Worm (Caenorhabditis elegans) whole organism, L1 larva: ENCODE measurements around the gene F56C3.9.
A peak's percentile ranks its signal among the peaks of the same experiment; 100 is the strongest.

Source experiments
- C16A3.4 ChIP-seq: fragments of 150-350 bp; optimal IDR thresholded peaks from 2 replicates; lab custom pipeline; 2014; ENCODE audit warnings: missing biosample characterization, missing genetic modification characterization
- C34B4.2 ChIP-seq: sonication (generic microtip); optimal IDR thresholded peaks from 2 replicates; lab custom pipeline; 2017; ENCODE audit warnings: mild to moderate bottlenecking, missing genetic modification characterization, missing compliant biosample characterization
- ama-1 ChIP-seq: fragments of 150-350 bp; optimal IDR thresholded peaks from 2 replicates; lab custom pipeline; 2014
- blmp-1 ChIP-seq: fragments of 150-350 bp; optimal IDR thresholded peaks from 2 replicates; lab custom pipeline; 2014; ENCODE audit warnings: missing biosample characterization, missing genetic modification characterization
- ceh-8 ChIP-seq: fragments of 200-800 bp; sonication (Bioruptor generic); optimal IDR thresholded peaks from 2 replicates; lab custom pipeline; 2018; ENCODE audit warnings: mild to moderate bottlenecking, missing genetic modification characterization, moderate library complexity, missing compliant biosample characterization
- ceh-82 ChIP-seq, 3 experiments: fragments of 150-350 bp in 1 of 3; sonication (generic microtip) in 2 of 3; optimal IDR thresholded peaks; 2 replicates each; lab custom pipeline; 2014 to 2017; ENCODE audit warnings: missing biosample characterization in 3 of 3, missing genetic modification characterization in 3 of 3
- ces-1 ChIP-seq: fragments of 150-350 bp; optimal IDR thresholded peaks from 2 replicates; lab custom pipeline; 2014; ENCODE audit warnings: missing biosample characterization, missing genetic modification reagents, missing genetic modification characterization
- dpl-1 ChIP-seq, 3 experiments: fragments of 150-350 bp in 2 of 3; sonication (generic microtip) in 1 of 3; optimal IDR thresholded peaks; 2 replicates each; lab custom pipeline; 2014 to 2017; ENCODE audit warnings: missing biosample characterization in 3 of 3, missing genetic modification characterization in 3 of 3, missing genetic modification reagents in 3 of 3
- dsc-1 ChIP-seq: sonication (generic microtip); optimal IDR thresholded peaks from 2 replicates; lab custom pipeline; 2016; ENCODE audit warnings: mild to moderate bottlenecking, missing genetic modification characterization, missing compliant biosample characterization
- efl-1 ChIP-seq, 4 experiments: fragments of 150-350 bp; optimal IDR thresholded peaks in 3 of 4; peaks in 1 of 4; 1 replicate in 1 of 4; 2 replicates in 3 of 4; lab custom pipeline; 2014; ENCODE audit warnings: missing biosample characterization in 2 of 4, missing genetic modification characterization in 2 of 4, missing genetic modification reagents in 2 of 4
- egl-13 ChIP-seq: sonication (generic microtip); optimal IDR thresholded peaks from 2 replicates; lab custom pipeline; 2016; ENCODE audit warnings: missing genotype, missing genetic modification reagents, missing genetic modification characterization, missing compliant biosample characterization
- egl-27 ChIP-seq, 2 experiments: fragments of 150-350 bp in 1 of 2; sonication (generic microtip); optimal IDR thresholded peaks; 3 replicates each; lab custom pipeline; 2017 to 2018; ENCODE audit warnings: missing biosample characterization in 2 of 2, missing genetic modification characterization in 2 of 2, missing genetic modification reagents in 2 of 2
- fkh-10 ChIP-seq: sonication (generic microtip); optimal IDR thresholded peaks from 2 replicates; lab custom pipeline; 2017; ENCODE audit warnings: missing biosample characterization, missing genetic modification reagents, missing genetic modification characterization
- fkh-8 ChIP-seq: sonication (generic microtip); optimal IDR thresholded peaks from 2 replicates; lab custom pipeline; 2016; ENCODE audit warnings: mild to moderate bottlenecking, missing genetic modification characterization, missing compliant biosample characterization
- hpl-2 ChIP-seq: fragments of 150-350 bp; optimal IDR thresholded peaks from 2 replicates; lab custom pipeline; 2014; ENCODE audit warnings: missing biosample characterization, missing genetic modification reagents, missing genetic modification characterization
- irx-1 ChIP-seq: sonication (generic microtip); optimal IDR thresholded peaks from 2 replicates; lab custom pipeline; 2016; ENCODE audit warnings: missing genetic modification characterization, missing compliant biosample characterization
- isw-1 ChIP-seq: fragments of 200-800 bp; sonication (Bioruptor generic); IDR thresholded peaks from 2 replicates; pipeline ENCODE4 v1.3.6; 2022; ENCODE audit warnings: missing genetic modification characterization, missing compliant biosample characterization
- jun-1 ChIP-seq: fragments of 150-350 bp; optimal IDR thresholded peaks from 2 replicates; lab custom pipeline; 2014; ENCODE audit warnings: missing biosample characterization, missing genetic modification reagents, missing genetic modification characterization
- lin-14 ChIP-seq: fragments of 200-800 bp; sonication (Bioruptor generic); optimal IDR thresholded peaks from 2 replicates; lab custom pipeline; 2018; ENCODE audit warnings: mild to moderate bottlenecking, missing genetic modification characterization, moderate library complexity, missing compliant biosample characterization
- lin-35 ChIP-seq, 2 experiments: fragments of 150-350 bp; optimal IDR thresholded peaks; 2 replicates each; lab custom pipeline; 2014; ENCODE audit warnings: missing biosample characterization in 2 of 2, missing genetic modification characterization in 2 of 2, missing genetic modification reagents in 2 of 2
- lin-39 ChIP-seq: fragments of 150-350 bp; optimal IDR thresholded peaks from 2 replicates; lab custom pipeline; 2014; ENCODE audit warnings: missing biosample characterization, missing genetic modification reagents, missing genetic modification characterization
- lsy-2 ChIP-seq, 2 experiments: fragments of 150-350 bp; optimal IDR thresholded peaks; 2 replicates each; lab custom pipeline; 2014; ENCODE audit warnings: missing biosample characterization in 2 of 2, missing genetic modification characterization in 2 of 2
- mdl-1 ChIP-seq, 2 experiments: fragments of 150-350 bp; optimal IDR thresholded peaks; 2 replicates each; lab custom pipeline; 2014 to 2017; ENCODE audit warnings: missing biosample characterization in 2 of 2, missing genetic modification characterization in 2 of 2, inconsistent platforms in 1 of 2
- nhr-237 ChIP-seq: fragments of 150-350 bp; optimal IDR thresholded peaks from 2 replicates; lab custom pipeline; 2014; ENCODE audit warnings: missing biosample characterization, missing genetic modification characterization
- nhr-47 ChIP-seq: sonication (generic microtip); optimal IDR thresholded peaks from 2 replicates; lab custom pipeline; 2016; ENCODE audit warnings: mild to moderate bottlenecking, missing genetic modification characterization, moderate library complexity, missing compliant biosample characterization
- nhr-71 ChIP-seq: sonication (generic microtip); optimal IDR thresholded peaks from 2 replicates; lab custom pipeline; 2016; ENCODE audit warnings: mild to moderate bottlenecking, missing genetic modification characterization, moderate library complexity, missing compliant biosample characterization
- nhr-76 ChIP-seq: sonication (generic microtip); optimal IDR thresholded peaks from 2 replicates; lab custom pipeline; 2017; ENCODE audit warnings: missing biosample characterization, missing genetic modification characterization
- nhr-85 ChIP-seq: sonication (generic microtip); peaks from one replicate; lab custom pipeline; 2016; ENCODE audit warnings: missing genetic modification characterization, inconsistent platforms, missing compliant biosample characterization
- pax-3 ChIP-seq: fragments of 200-800 bp; sonication (Bioruptor generic); optimal IDR thresholded peaks from 2 replicates; lab custom pipeline; 2018; ENCODE audit warnings: mild to moderate bottlenecking, missing genetic modification characterization, moderate library complexity, missing compliant biosample characterization
- pqm-1 ChIP-seq: sonication (generic microtip); optimal IDR thresholded peaks from 3 replicates; lab custom pipeline; 2017; ENCODE audit warnings: missing biosample characterization, missing genetic modification characterization
- rnt-1 ChIP-seq: sonication (generic microtip); optimal IDR thresholded peaks from 2 replicates; lab custom pipeline; 2016; ENCODE audit warnings: mild to moderate bottlenecking, missing genetic modification characterization, moderate library complexity, missing compliant biosample characterization
- skn-1 ChIP-seq: fragments of 150-350 bp; optimal IDR thresholded peaks from 2 replicates; lab custom pipeline; 2014; ENCODE audit warnings: missing biosample characterization, missing genetic modification characterization
- snpc-4 ChIP-seq: fragments of 150-350 bp; optimal IDR thresholded peaks from 2 replicates; lab custom pipeline; 2014; ENCODE audit warnings: missing biosample characterization, missing genetic modification characterization
- snu-23 ChIP-seq: sonication (generic microtip); optimal IDR thresholded peaks from 2 replicates; lab custom pipeline; 2016; ENCODE audit warnings: missing genetic modification characterization, missing compliant biosample characterization
- sox-4 ChIP-seq: sonication (generic microtip); optimal IDR thresholded peaks from 2 replicates; lab custom pipeline; 2016; ENCODE audit warnings: missing genetic modification characterization, missing compliant biosample characterization
- sptf-1 ChIP-seq: fragments of 150-350 bp; optimal IDR thresholded peaks from 2 replicates; lab custom pipeline; 2014; ENCODE audit warnings: missing biosample characterization, missing genetic modification characterization
- sup-37 ChIP-seq: fragments of 200-800 bp; sonication (Bioruptor generic); optimal IDR thresholded peaks from 2 replicates; lab custom pipeline; 2018; ENCODE audit warnings: mild to moderate bottlenecking, missing genetic modification characterization, missing compliant biosample characterization
- swsn-7 ChIP-seq: sonication (generic microtip); optimal IDR thresholded peaks from 2 replicates; lab custom pipeline; 2016; ENCODE audit warnings: missing genetic modification characterization, missing compliant biosample characterization
- tbx-2 ChIP-seq: sonication (generic microtip); optimal IDR thresholded peaks from 2 replicates; lab custom pipeline; 2016; ENCODE audit warnings: missing genetic modification characterization, missing compliant biosample characterization
- tlp-1 ChIP-seq: fragments of 150-350 bp; optimal IDR thresholded peaks from 2 replicates; lab custom pipeline; 2014; ENCODE audit warnings: missing biosample characterization, missing genetic modification characterization
- unc-30 ChIP-seq: sonication (generic microtip); optimal IDR thresholded peaks from 2 replicates; lab custom pipeline; 2017; ENCODE audit warnings: missing biosample characterization, missing genetic modification characterization
- unc-98 ChIP-seq: fragments of 200-800 bp; sonication (Bioruptor generic); IDR thresholded peaks from 2 replicates; pipeline ENCODE4 v1.3.6; 2022; ENCODE audit warnings: missing genetic modification characterization, missing compliant biosample characterization
- xbp-1 ChIP-seq: sonication (generic microtip); optimal IDR thresholded peaks from 2 replicates; lab custom pipeline; 2016; ENCODE audit warnings: missing genetic modification characterization, missing compliant biosample characterization
- zag-1 ChIP-seq: fragments of 150-350 bp; optimal IDR thresholded peaks from 2 replicates; lab custom pipeline; 2014; ENCODE audit warnings: missing biosample characterization, missing genetic modification characterization
- ztf-11 ChIP-seq, 2 experiments: sonication (generic microtip); optimal IDR thresholded peaks; 2 replicates each; lab custom pipeline; 2016 to 2017; ENCODE audit warnings: missing genetic modification characterization in 2 of 2, missing biosample characterization in 1 of 2, missing compliant biosample characterization in 1 of 2

Gene F56C3.9

DNA sequence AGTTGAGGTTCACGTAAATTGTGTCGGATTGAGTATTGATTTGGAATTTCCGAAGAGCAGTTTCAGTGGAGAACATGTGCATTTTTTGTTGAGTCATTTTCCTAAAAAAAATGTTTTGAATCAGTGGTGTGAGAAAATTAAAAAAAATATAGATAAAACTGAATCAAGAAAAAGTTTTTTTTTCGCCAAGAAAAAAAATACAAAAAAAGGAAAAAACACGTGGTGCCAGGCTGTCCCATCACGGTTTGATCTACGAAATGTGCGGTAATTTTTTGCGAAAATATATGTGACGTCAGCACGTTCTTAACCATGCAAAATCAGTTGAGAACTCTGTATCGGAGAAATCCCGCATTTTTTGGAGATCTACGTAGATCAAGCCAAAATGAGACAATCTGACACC lies at the start of gene F56C3.9:
Gene F56C3.9 (minus strand): TSS at position 101 of the 400 bp plus-strand sequence.
- TF ChIP-seq egl-27 (tag; optimal IDR thresholded peaks at IDR 0.05; lab: Kevin White, UChicago) (no peak), xbp-1 (tag; lab: Kevin White, UChicago) (no peak), swsn-7 (tag; lab: Kevin White, UChicago) (no peak), C34B4.2 (tag; lab: Kevin White, UChicago) (no peak), sup-37 (no peak)
- TF ChIP-seq, all 84 proteins: peak for 0

DNA sequence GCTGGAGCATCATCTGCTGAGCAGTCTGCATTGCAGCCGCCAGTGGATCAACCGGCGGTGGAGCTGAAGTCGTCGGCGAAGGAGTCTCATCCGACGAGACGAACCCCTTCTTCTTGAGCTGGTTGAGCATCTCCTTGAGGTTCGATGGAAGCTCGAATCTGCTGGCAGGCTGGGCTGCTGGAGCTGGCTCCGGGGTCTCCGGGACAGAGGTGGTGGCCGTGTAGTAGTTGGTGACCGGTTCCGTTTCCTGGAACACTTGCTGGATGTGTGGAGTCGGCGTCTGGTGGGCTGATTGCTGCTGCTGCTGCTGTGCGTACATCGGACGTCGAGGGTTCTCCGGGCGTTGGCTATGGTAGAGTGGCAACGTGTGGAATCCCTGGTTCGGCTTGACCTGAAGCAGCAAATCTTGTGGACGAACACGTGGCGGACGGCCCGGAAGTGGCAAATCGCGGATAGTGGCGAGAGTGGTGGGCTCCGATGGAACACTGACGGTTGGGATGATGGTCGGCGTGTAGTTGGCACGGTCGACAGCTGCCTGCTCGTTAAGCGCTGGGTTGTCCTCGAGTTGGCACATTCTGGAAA lies 47.9 kb upstream of the F56C3.9 start:
- no peak for TF ChIP-seq pqm-1 (tag; lab: Kevin White, UChicago)
- TF ChIP-seq tlp-1 (tag; lab: Kevin White, UChicago) = no peak
- TF ChIP-seq ceh-8 (GFP tag; lab: Kevin White, UChicago) = peak; percentile 1
- no peak for TF ChIP-seq egl-13

DNA sequence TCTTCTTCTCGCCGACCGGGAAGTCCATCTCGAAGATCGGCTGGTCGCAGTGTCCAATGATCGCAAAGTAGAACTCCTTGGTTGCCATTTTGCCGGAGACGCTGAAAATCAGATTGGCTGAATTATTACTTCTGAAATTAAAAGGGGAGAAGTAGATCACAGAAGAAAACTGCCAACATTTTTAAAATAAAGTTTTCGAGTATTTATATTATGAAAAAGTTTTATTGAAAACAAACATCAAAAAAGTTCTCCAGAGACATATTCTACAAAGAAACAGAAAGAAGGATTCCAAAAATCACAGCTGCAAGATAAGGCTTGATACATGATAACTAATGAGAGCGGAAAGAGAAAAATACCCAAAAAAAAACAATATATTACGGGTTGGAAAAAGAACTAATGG lies 46.4 kb upstream of the F56C3.9 start, which contains the start of gene sedl-1:
Gene sedl-1 (minus strand): TSS at position 101 of the 400 bp plus-strand sequence.
- TF ChIP-seq isw-1 (GFP tag; lab: Robert Waterston, UW) (no peak), ceh-8 (GFP tag; lab: Kevin White, UChicago) (no peak), lin-39 (tag; lab: Kevin White, UChicago) (no peak), swsn-7 (tag; lab: Kevin White, UChicago) (no peak), nhr-76 (tag; lab: Kevin White, UChicago) (no peak), ces-1 (GFP tag; lab: Kevin White, UChicago) (no peak), pax-3 (tag; lab: Kevin White, UChicago) (no peak), zag-1 (tag; lab: Kevin White, UChicago) (no peak), efl-1 (optimal IDR thresholded peaks at IDR 0.05; lab: Kevin White, UChicago) (no peak), efl-1 (GFP tag; optimal IDR thresholded peaks at IDR 0.05 in 1 of 2; lab: Kevin White, UChicago) (no peak), fkh-10 (no peak)

DNA sequence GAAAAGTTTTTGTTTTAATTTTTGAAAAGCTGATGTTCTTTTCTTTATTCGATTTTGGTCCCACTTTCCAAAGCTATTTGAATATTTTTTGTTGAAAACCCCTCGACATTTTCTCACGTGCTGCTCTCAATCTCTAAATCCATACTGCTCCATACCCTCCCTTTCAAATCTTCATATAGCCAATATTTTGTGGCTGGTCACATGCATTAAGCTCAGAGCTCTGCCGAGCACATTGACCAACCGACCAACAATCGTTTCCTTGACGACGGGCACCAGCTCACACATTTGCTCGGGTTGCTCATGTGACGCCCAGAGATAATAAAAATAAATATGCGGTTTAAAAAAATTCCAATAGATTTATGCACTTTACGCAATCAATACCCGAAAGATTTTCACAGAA lies 45.1 kb upstream of the F56C3.9 start:
- TF ChIP-seq snu-23 (GFP tag; lab: Kevin White, UChicago) (peak; percentile 40), snpc-4 (tag; lab: Kevin White, UChicago) (no peak), hpl-2 (GFP tag; lab: Kevin White, UChicago) (no peak), sptf-1 (tag; lab: Kevin White, UChicago) (no peak), fkh-8 (tag; lab: Kevin White, UChicago) (peak; percentile 82), nhr-237 (tag; lab: Kevin White, UChicago) (no peak), unc-30 (tag; lab: Kevin White, UChicago) (no peak), zag-1 (tag; lab: Kevin White, UChicago) (no peak), ama-1 (no peak), nhr-76 (tag; lab: Kevin White, UChicago) (no peak), unc-98 (GFP tag; lab: Robert Waterston, UW) (no peak), nhr-71 (tag; lab: Kevin White, UChicago) (peak; percentile 35), ceh-82 (tag; optimal IDR thresholded peaks at IDR 0.05; lab: Kevin White, UChicago) (peak in 2 of 3 experiments; percentile 23 to 43), pqm-1 (tag; lab: Kevin White, UChicago) (no peak), tbx-2 (peak; percentile 10), skn-1 (peak; percentile 34), nhr-47 (peak; percentile 68), egl-27 (tag; optimal IDR thresholded peaks at IDR 0.05; lab: Kevin White, UChicago) (no peak), lin-14 (peak; percentile 21), egl-13 (peak; percentile 44), mdl-1 (tag; optimal IDR thresholded peaks at IDR 0.05; lab: Kevin White, UChicago) (peak in 1 of 2 experiments; percentile 8), ztf-11 (tag; optimal IDR thresholded peaks at IDR 0.05; lab: Kevin White, UChicago) (no peak), isw-1 (GFP tag; lab: Robert Waterston, UW) (no peak), dsc-1 (peak; percentile 79), pax-3 (tag; lab: Kevin White, UChicago) (peak; percentile 57), fkh-10 (peak; percentile 57), blmp-1 (tag; lab: Kevin White, UChicago) (no peak), C16A3.4 (tag; lab: Kevin White, UChicago) (no peak), sox-4 (tag; lab: Kevin White, UChicago) (peak; percentile 76), irx-1 (tag; lab: Kevin White, UChicago) (no peak), dpl-1 (GFP tag; optimal IDR thresholded peaks at IDR 0.05; lab: Kevin White, UChicago) (peak in 1 of 3 experiments; percentile 6), jun-1 (tag; lab: Kevin White, UChicago) (peak; percentile 37), lsy-2 (tag; optimal IDR thresholded peaks at IDR 0.05; lab: Kevin White, UChicago) (peak; percentile 11 to 16), nhr-85 (tag; lab: Kevin White, UChicago) (no peak), swsn-7 (tag; lab: Kevin White, UChicago) (peak; percentile 35), rnt-1 (tag; lab: Kevin White, UChicago) (peak; percentile 16), lin-35 (GFP tag; optimal IDR thresholded peaks at IDR 0.05; lab: Kevin White, UChicago) (no peak)
